Worm (Caenorhabditis elegans) whole organism, L2 larva: ENCODE measurements around the gene F40H3.2.

Experiments
- R02D3.7 ChIP-seq: fragments of 150-350 bp; optimal IDR thresholded peaks from 2 replicates; lab custom pipeline; 2014; ENCODE audit warnings: missing biosample characterization, missing genetic modification characterization
- ama-1 ChIP-seq: fragments of 150-350 bp; optimal IDR thresholded peaks from 2 replicates; lab custom pipeline; 2018; ENCODE audit warnings: inconsistent platforms
- dmd-4 ChIP-seq: sonication (generic microtip); optimal IDR thresholded peaks from 2 replicates; lab custom pipeline; 2017; ENCODE audit warnings: missing biosample characterization, missing genetic modification characterization
- fos-1 ChIP-seq: fragments of 150-350 bp; optimal IDR thresholded peaks from 2 replicates; lab custom pipeline; 2014; ENCODE audit warnings: missing biosample characterization, missing genetic modification characterization
- lin-11 ChIP-seq: fragments of 150-350 bp; sonication (generic microtip); optimal IDR thresholded peaks from 2 replicates; lab custom pipeline; 2014; ENCODE audit warnings: missing biosample characterization, missing genetic modification characterization, inconsistent platforms, mixed read lengths
- nhr-21 ChIP-seq: fragments of 150-350 bp; optimal IDR thresholded peaks from 2 replicates; lab custom pipeline; 2014; ENCODE audit warnings: missing biosample characterization, missing genetic modification characterization
- nhr-23 ChIP-seq: fragments of 150-350 bp; optimal IDR thresholded peaks from 2 replicates; lab custom pipeline; 2014; ENCODE audit warnings: missing biosample characterization, missing genetic modification reagents, missing genetic modification characterization
- nhr-77 ChIP-seq: fragments of 150-350 bp; optimal IDR thresholded peaks from 2 replicates; lab custom pipeline; 2014; ENCODE audit warnings: missing biosample characterization, missing genetic modification characterization
- ztf-11 ChIP-seq: sonication (generic microtip); optimal IDR thresholded peaks from 2 replicates; lab custom pipeline; 2017; ENCODE audit warnings: missing biosample characterization, missing genetic modification characterization

- TF ChIP-seq lin-11 (no peak), fos-1 (tag; lab: Kevin White, UChicago) (no peak), ama-1 (lab: Kevin White, UChicago) (no peak), nhr-23 (tag; lab: Kevin White, UChicago) (no peak), nhr-21 (no peak), ztf-11 (no peak), nhr-77 (tag; lab: Kevin White, UChicago) (no peak), R02D3.7 (tag; lab: Kevin White, UChicago) (no peak), dmd-4 (tag; lab: Kevin White, UChicago) (no peak)
Observed at ce11 chrII:6170236-6170635, 3.2 kb upstream of the F40H3.2 start.
